Fruit fly (Drosophila melanogaster): Measurements from ENCODE around the gene fon.

fon gene

dm6 chr2L:19398317-19399234, 12.6 kb upstream of the fon start, which contains the start of gene CG17544 (continued):
- TF ChIP-seq Hey (tag; optimal IDR thresholded peaks at IDR 0.05) = no peak
- TF ChIP-seq Six4 (GFP tag; optimal IDR thresholded peaks at IDR 0.05) = peak; percentile 80
- peak; percentile 70 for TF ChIP-seq ATbp (GFP tag; optimal IDR thresholded peaks at IDR 0.05)
- peak; percentile 87 for TF ChIP-seq CG1832 (GFP tag; optimal IDR thresholded peaks at IDR 0.05)
- TF ChIP-seq Dek (tag; optimal IDR thresholded peaks at IDR 0.05) = peak; percentile 79
- TF ChIP-seq CG8388 (GFP tag; optimal IDR thresholded peaks at IDR 0.05) = peak; percentile 68
- no peak for TF ChIP-seq CG10959 (GFP tag; IDR thresholded peaks at IDR 0.05)
- TF ChIP-seq Nf-YC (tag; optimal IDR thresholded peaks at IDR 0.05) = peak; percentile 80
- TF ChIP-seq kay (GFP tag; optimal IDR thresholded peaks at IDR 0.05) = peak; percentile 54
- TF ChIP-seq gce (GFP tag; IDR thresholded peaks at IDR 0.05) = peak; percentile 56; the same call in 1 of the 3 replicates
- TF ChIP-seq mam (GFP tag; optimal IDR thresholded peaks at IDR 0.05) = peak; percentile 63
- TF ChIP-seq Sox100B (GFP tag; optimal IDR thresholded peaks at IDR 0.05) = peak; percentile 88
- TF ChIP-seq lilli (GFP tag; optimal IDR thresholded peaks at IDR 0.05) = peak; percentile 27
- TF ChIP-seq Sin3A (optimal IDR thresholded peaks at IDR 0.05) = no peak
- peak; percentile 57 for TF ChIP-seq Atf6 (GFP tag; IDR thresholded peaks at IDR 0.05)
- peak; percentile 68 for TF ChIP-seq Fer3 (tag; optimal IDR thresholded peaks at IDR 0.05)
- peak; percentile 20 for TF ChIP-seq org-1 (GFP tag; optimal IDR thresholded peaks at IDR 0.05)
- peak; percentile 52; the same call in 1 of the 2 replicates for TF ChIP-seq CG6689 (GFP tag; IDR thresholded peaks at IDR 0.05)
- TF ChIP-seq HLH4C (GFP tag; IDR thresholded peaks at IDR 0.05; ENCODE audit: partially characterized antibody) = no peak
- peak; percentile 4 for TF ChIP-seq HLHmδ (GFP tag; optimal IDR thresholded peaks at IDR 0.05)
- TF ChIP-seq E2f1 (GFP tag; IDR thresholded peaks at IDR 0.05) = 0 out of 2 replicates have a peak, but pooled peaks have one; percentile 30
- no peak for TF ChIP-seq dati (GFP tag; IDR thresholded peaks at IDR 0.05)
- peak; percentile 85 for TF ChIP-seq Oli (tag; optimal IDR thresholded peaks at IDR 0.05)
- no peak for TF ChIP-seq gt (GFP tag; IDR thresholded peaks at IDR 0.05)
- no peak for TF ChIP-seq Mad (GFP tag; optimal IDR thresholded peaks at IDR 0.05)
- TF ChIP-seq CG8281 (tag; optimal IDR thresholded peaks at IDR 0.05) = peak; percentile 61
- peak; percentile 66 for TF ChIP-seq CG30403 (GFP tag; optimal IDR thresholded peaks at IDR 0.05)
- 0 out of 2 replicates have a peak, but pooled peaks have one; percentile 51 for TF ChIP-seq Poxn (GFP tag; IDR thresholded peaks at IDR 0.05)
- TF ChIP-seq CG14014 (GFP tag; IDR thresholded peaks at IDR 0.05) = peak; percentile 48
- no peak for TF ChIP-seq peb (GFP tag; IDR thresholded peaks at IDR 0.05)
- TF ChIP-seq usp (GFP tag; optimal IDR thresholded peaks at IDR 0.05) = no peak
- peak; percentile 37; the same call in 1 of the 2 replicates for TF ChIP-seq CG8765 (GFP tag; IDR thresholded peaks at IDR 0.05)
- TF ChIP-seq CG17612 (GFP tag; IDR thresholded peaks at IDR 0.05) = no peak
- TF ChIP-seq CG17359 (tag; optimal IDR thresholded peaks at IDR 0.05) = peak; percentile 76
- TF ChIP-seq Sox102F (GFP tag; optimal IDR thresholded peaks at IDR 0.05) = peak; percentile 71
- TF ChIP-seq psq (GFP tag; optimal IDR thresholded peaks at IDR 0.05) = no peak
- no peak for TF ChIP-seq CG31365 (tag; optimal IDR thresholded peaks at IDR 0.05)
- peak; percentile 80 for TF ChIP-seq bcd (GFP tag; optimal IDR thresholded peaks at IDR 0.05)
- TF ChIP-seq CG3847 (GFP tag; IDR thresholded peaks at IDR 0.05) = peak; percentile 56; the same call in 1 of the 2 replicates
- TF ChIP-seq Sry-δ (GFP tag; optimal IDR thresholded peaks at IDR 0.05) = no peak
- TF ChIP-seq chm (GFP tag; IDR thresholded peaks at IDR 0.05) = peak; percentile 66
- TF ChIP-seq lab (GFP tag; optimal IDR thresholded peaks at IDR 0.05) = peak; percentile 91
- peak; percentile 72 for TF ChIP-seq caup (GFP tag; optimal IDR thresholded peaks at IDR 0.05; ENCODE audit: severe bottlenecking)
- TF ChIP-seq Blimp-1 (GFP tag; optimal IDR thresholded peaks at IDR 0.05) = peak; percentile 69
- no peak for TF ChIP-seq h (optimal IDR thresholded peaks at IDR 0.05)
- TF ChIP-seq ato (GFP tag; IDR thresholded peaks at IDR 0.05; ENCODE audit: partially characterized antibody) = no peak
- TF ChIP-seq CG32772 (GFP tag; IDR thresholded peaks at IDR 0.05) = peak; percentile 37; the same call in 1 of the 2 replicates
- peak; percentile 86 for TF ChIP-seq CG11504 (tag; optimal IDR thresholded peaks at IDR 0.05)
- peak; percentile 46 for TF ChIP-seq CG12942 (GFP tag; optimal IDR thresholded peaks at IDR 0.05)
